Worm (Caenorhabditis elegans): Measurements from ENCODE around the gene slc-30A9.

slc-30A9 gene

DNA sequence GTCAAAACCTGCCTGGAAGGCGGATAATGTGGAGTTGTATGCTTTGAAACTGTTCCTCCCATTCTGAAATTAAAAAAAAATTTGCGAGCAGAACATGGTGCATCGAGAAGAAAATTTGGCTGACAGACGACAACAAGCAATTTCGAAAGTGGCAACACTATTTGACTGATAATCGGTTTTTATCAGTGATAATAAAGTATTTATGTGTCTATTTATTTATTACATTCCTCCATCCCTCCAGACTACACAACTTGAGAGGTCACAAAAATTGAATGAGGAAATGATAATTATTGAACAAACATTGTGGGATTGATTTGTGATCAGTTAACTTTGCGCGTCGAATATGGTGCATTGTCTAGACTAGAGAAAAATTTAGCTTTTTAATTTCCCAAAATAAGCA lies 40.9 kb upstream of the slc-30A9 start, which contains the start of gene cest-25:
TSS of gene cest-25 (minus strand) at position 63 of the 400 bp plus-strand sequence.
- peak; percentile 52 for TF ChIP-seq crh-2 (tag; optimal IDR thresholded peaks at IDR 0.05)
- TF ChIP-seq lsy-2 (tag; optimal IDR thresholded peaks at IDR 0.05), result no peak
- TF ChIP-seq sma-9 (GFP tag; optimal IDR thresholded peaks at IDR 0.05), result peak; percentile 18
- no peak for TF ChIP-seq sma-9 (tag; optimal IDR thresholded peaks at IDR 0.05)
- no peak for TF ChIP-seq nhr-237 (tag; optimal IDR thresholded peaks at IDR 0.05)
- TF ChIP-seq ama-1 (optimal IDR thresholded peaks at IDR 0.05), result no peak
- TF ChIP-seq fos-1 (tag; optimal IDR thresholded peaks at IDR 0.05), result peak; percentile 89
- peak; percentile 29 for TF ChIP-seq F13H6.1 (tag; optimal IDR thresholded peaks at IDR 0.05)

DNA sequence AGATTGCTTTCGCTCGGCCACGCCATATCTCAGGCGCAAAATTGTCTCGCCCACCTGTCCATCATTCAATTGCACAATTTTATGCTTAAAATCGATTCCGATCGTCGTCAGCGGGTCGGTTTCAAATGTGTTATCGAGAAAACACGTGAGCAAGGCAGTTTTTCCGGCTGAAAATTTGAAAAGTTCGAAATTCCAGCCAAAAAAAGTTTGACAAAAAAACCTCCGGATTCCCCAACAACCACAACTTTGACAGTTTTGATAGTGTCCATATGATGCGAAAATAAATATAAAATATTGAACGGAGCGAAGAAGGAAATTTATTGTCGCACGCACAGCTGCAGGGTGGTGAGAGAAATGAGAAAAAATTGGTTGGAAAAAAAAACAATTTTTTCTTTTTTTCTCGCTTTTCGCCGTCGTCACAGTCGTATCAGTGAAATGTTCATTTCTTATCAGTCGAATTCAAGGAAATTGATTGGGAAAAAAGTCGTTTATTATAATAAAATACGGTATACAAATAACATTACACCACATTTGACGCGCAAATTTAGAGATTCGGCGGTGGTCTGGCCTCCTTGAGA lies 35.1 kb upstream of the slc-30A9 start, which contains the start of gene Y71H2AM.12:
TSS of gene Y71H2AM.12 (minus strand) at position 486 of the 578 bp plus-strand sequence.
- TF ChIP-seq nhr-23 (tag; optimal IDR thresholded peaks at IDR 0.05) (no peak), fos-1 (tag; optimal IDR thresholded peaks at IDR 0.05) (peak; percentile 45)

DNA sequence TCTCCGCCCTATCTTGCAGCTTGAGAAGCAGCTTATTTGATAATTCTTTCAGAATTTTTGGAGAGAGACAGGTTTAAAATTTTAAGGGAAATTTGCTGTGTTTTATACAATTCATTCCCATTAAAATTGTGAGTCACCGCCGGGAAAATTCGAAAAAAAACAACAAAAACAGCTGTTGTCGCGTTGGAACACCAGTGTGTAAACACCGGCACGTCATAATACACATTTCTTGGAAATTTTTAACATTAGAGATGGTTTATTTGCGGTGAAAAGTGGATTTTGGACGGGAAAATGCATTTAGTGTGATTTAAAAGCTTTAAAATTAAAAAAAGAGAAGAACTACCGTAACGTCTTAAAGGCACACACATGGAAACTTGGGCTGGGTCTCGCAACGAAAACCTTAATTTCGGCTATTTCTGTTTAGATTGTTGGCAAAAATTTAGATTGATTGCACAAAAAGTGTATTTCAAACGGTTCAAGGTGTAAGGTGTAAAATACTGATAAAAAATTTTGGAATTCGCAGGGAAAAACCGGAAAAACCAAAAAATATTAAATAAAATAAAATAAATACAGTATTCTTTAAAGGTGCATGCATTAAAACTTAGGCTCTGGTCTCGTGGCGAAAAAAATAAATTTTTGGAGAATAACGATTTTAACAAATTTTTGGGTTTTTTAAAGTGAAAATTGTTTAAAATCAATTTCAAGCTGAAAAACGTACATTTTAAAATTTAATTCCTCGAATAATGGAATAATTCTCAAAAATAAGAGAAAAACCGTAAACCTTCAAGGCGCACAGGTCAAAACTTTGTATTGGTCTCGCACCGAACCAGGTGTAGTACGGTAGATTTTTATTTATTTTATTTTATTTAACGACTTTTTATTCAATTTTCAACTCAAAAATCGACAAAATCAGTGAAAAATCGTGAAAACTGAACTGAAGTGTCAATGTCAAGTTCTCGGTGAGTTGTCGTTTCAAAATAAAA lies 26.9 kb upstream of the slc-30A9 start, which contains the start of gene cosa-1:
TSS of gene cosa-1 (plus strand) at position 896 of the 983 bp plus-strand sequence.
- TF ChIP-seq lin-13 (GFP tag; optimal IDR thresholded peaks at IDR 0.05) (no peak), crh-2 (tag; optimal IDR thresholded peaks at IDR 0.05) (no peak), ama-1 (optimal IDR thresholded peaks at IDR 0.05) (no peak), nhr-6 (tag; optimal IDR thresholded peaks at IDR 0.05) (no peak), sem-4 (tag; optimal IDR thresholded peaks at IDR 0.05) (no peak), skn-1 (tag; optimal IDR thresholded peaks at IDR 0.05) (no peak), snpc-4 (tag; optimal IDR thresholded peaks at IDR 0.05) (no peak), nhr-21 (tag; optimal IDR thresholded peaks at IDR 0.05) (no peak), aly-2 (tag; optimal IDR thresholded peaks at IDR 0.05) (no peak), peb-1 (tag; optimal IDR thresholded peaks at IDR 0.05) (no peak), alr-1 (tag; optimal IDR thresholded peaks at IDR 0.05) (no peak), nhr-11 (tag; optimal IDR thresholded peaks at IDR 0.05) (no peak), elt-3 (tag; optimal IDR thresholded peaks at IDR 0.05) (no peak), gmeb-1 (tag; optimal IDR thresholded peaks at IDR 0.05) (no peak), nhr-129 (tag; optimal IDR thresholded peaks at IDR 0.05) (no peak), ztf-4 (tag; optimal IDR thresholded peaks at IDR 0.05) (no peak), lsy-2 (tag; optimal IDR thresholded peaks at IDR 0.05) (peak in 1 of 2 experiments; percentile 17), unc-55 (GFP tag; optimal IDR thresholded peaks at IDR 0.05) (peak; percentile 2), ztf-1 (GFP tag; conservative IDR thresholded peaks at IDR 0.05) (no peak), F13H6.1 (tag; optimal IDR thresholded peaks at IDR 0.05) (no peak), fos-1 (tag; optimal IDR thresholded peaks at IDR 0.05) (peak; percentile 8), nhr-77 (tag; optimal IDR thresholded peaks at IDR 0.05) (no peak), lin-11 (tag; optimal IDR thresholded peaks at IDR 0.05) (no peak), elt-1 (tag; optimal IDR thresholded peaks at IDR 0.05) (no peak), mdl-1 (tag; optimal IDR thresholded peaks at IDR 0.05) (no peak)

DNA sequence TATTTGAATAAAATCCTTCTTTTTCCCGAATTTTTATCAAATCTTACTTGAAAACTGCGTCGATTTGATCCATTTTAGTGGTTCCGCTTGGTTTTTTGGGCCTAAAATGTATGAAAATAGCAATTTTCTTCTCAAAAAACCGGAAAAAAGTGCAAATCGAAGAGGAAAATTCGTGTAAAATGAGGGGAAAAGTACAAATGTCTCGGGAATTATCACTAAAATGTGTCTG lies 26.3 kb upstream of the slc-30A9 start, which contains the start of gene Y71H2AM.11:
TSS of gene Y71H2AM.11 (minus strand) at position 101 of the 229 bp plus-strand sequence.
- no peak for TF ChIP-seq mbf-1 (tag; optimal IDR thresholded peaks at IDR 0.05)
- no peak for TF ChIP-seq snpc-4 (tag; optimal IDR thresholded peaks at IDR 0.05)
- TF ChIP-seq crh-2 (tag; optimal IDR thresholded peaks at IDR 0.05), result no peak

DNA sequence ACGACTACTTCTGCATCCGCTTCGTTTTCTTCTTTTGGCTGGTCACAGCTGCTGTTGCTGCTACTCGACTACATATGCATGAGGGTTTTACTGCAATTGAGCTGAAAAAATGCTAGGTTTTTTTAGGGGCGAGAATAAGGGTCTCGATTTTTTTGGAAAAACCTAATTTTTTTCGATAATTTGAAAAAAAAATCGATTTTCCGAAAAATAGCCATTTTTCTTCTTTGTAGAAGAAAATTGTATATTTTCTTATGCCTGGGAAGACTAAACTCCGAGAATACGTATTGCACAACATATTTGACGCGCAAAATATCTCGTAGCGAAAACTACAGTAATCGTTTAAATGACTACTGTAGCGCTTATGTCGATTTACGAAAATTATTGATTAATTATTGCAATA lies 17.9 kb upstream of the slc-30A9 start, which contains the start of gene tmem-132:
TSS of gene tmem-132 (minus strand) at position 101 of the 400 bp plus-strand sequence.
- TF ChIP-seq Y55F3AM.14 (GFP tag; optimal IDR thresholded peaks at IDR 0.05), result no peak
- no peak for TF ChIP-seq egl-27 (tag; optimal IDR thresholded peaks at IDR 0.05)
- TF ChIP-seq zag-1 (tag; optimal IDR thresholded peaks at IDR 0.05), result no peak
- no peak for TF ChIP-seq elt-3 (tag; optimal IDR thresholded peaks at IDR 0.05)
- no peak for TF ChIP-seq lsy-2 (tag; optimal IDR thresholded peaks at IDR 0.05)
- no peak for TF ChIP-seq ZK546.5 (tag; optimal IDR thresholded peaks at IDR 0.05)
- no peak for TF ChIP-seq sem-4 (tag; optimal IDR thresholded peaks at IDR 0.05)
- TF ChIP-seq mab-5 (tag; optimal IDR thresholded peaks at IDR 0.05), result no peak
- no peak for TF ChIP-seq elt-1 (tag; optimal IDR thresholded peaks at IDR 0.05)
- no peak for TF ChIP-seq sma-3 (GFP tag; optimal IDR thresholded peaks at IDR 0.05)
- no peak for TF ChIP-seq alr-1 (tag; optimal IDR thresholded peaks at IDR 0.05)
- TF ChIP-seq aly-2 (tag; optimal IDR thresholded peaks at IDR 0.05), result no peak

Measured in whole organism, L2 larva.